Worm (Caenorhabditis elegans) whole organism, L2 larva: ENCODE measurements around the gene pepm-1.

Source experiments
- C34F6.9 ChIP-seq: fragments of 150-350 bp; optimal IDR thresholded peaks from 2 replicates; lab custom pipeline; 2014; ENCODE audit warnings: missing biosample characterization, missing genetic modification characterization
- F13H6.1 ChIP-seq: sonication (generic microtip); optimal IDR thresholded peaks from 2 replicates; lab custom pipeline; 2016; ENCODE audit warnings: missing genetic modification characterization, missing compliant biosample characterization
- R02D3.7 ChIP-seq: fragments of 150-350 bp; optimal IDR thresholded peaks from 2 replicates; lab custom pipeline; 2014; ENCODE audit warnings: missing biosample characterization, missing genetic modification characterization
- Y55F3AM.14 ChIP-seq: fragments of 200-800 bp; sonication (Bioruptor generic); optimal IDR thresholded peaks from 2 replicates; lab custom pipeline; 2018; ENCODE audit warnings: mild to moderate bottlenecking, missing genetic modification characterization, missing compliant biosample characterization
- ZK546.5 ChIP-seq: sonication (generic microtip); optimal IDR thresholded peaks from 2 replicates; lab custom pipeline; 2017; ENCODE audit warnings: missing biosample characterization, missing genetic modification characterization
- alr-1 ChIP-seq: fragments of 150-350 bp; optimal IDR thresholded peaks from 2 replicates; lab custom pipeline; 2014; ENCODE audit warnings: missing biosample characterization, missing genetic modification characterization
- aly-2 ChIP-seq: fragments of 150-350 bp; optimal IDR thresholded peaks from 2 replicates; lab custom pipeline; 2014; ENCODE audit warnings: missing biosample characterization, missing genetic modification characterization
- ama-1 ChIP-seq: fragments of 150-350 bp; optimal IDR thresholded peaks from 2 replicates; lab custom pipeline; 2018; ENCODE audit warnings: inconsistent platforms
- blmp-1 ChIP-seq: sonication (generic microtip); optimal IDR thresholded peaks from 2 replicates; lab custom pipeline; 2017; ENCODE audit warnings: missing genetic modification characterization, mild to moderate bottlenecking, missing compliant biosample characterization, antibody characterized with exemption, moderate library complexity; ENCODE audit not compliant: insufficient read depth
- ceh-16 ChIP-seq: fragments of 150-350 bp; optimal IDR thresholded peaks from 2 replicates; lab custom pipeline; 2014; ENCODE audit warnings: missing biosample characterization, missing genetic modification characterization
- ceh-82 ChIP-seq: fragments of 150-350 bp; optimal IDR thresholded peaks from 2 replicates; lab custom pipeline; 2014; ENCODE audit warnings: missing biosample characterization, missing genetic modification characterization
- dmd-4 ChIP-seq: sonication (generic microtip); optimal IDR thresholded peaks from 2 replicates; lab custom pipeline; 2017; ENCODE audit warnings: missing biosample characterization, missing genetic modification characterization
- egl-27 ChIP-seq: sonication (generic microtip); optimal IDR thresholded peaks from 3 replicates; lab custom pipeline; 2017; ENCODE audit warnings: missing biosample characterization, missing genetic modification reagents, missing genetic modification characterization
- elt-3 ChIP-seq: sonication (generic microtip); optimal IDR thresholded peaks from 2 replicates; lab custom pipeline; 2017; ENCODE audit warnings: missing biosample characterization, missing genetic modification characterization
- fos-1 ChIP-seq: fragments of 150-350 bp; optimal IDR thresholded peaks from 2 replicates; lab custom pipeline; 2014; ENCODE audit warnings: missing biosample characterization, missing genetic modification characterization
- gmeb-1 ChIP-seq: fragments of 150-350 bp; optimal IDR thresholded peaks from 2 replicates; lab custom pipeline; 2014; ENCODE audit warnings: missing biosample characterization, missing genetic modification characterization
- lin-11 ChIP-seq: fragments of 150-350 bp; sonication (generic microtip); optimal IDR thresholded peaks from 2 replicates; lab custom pipeline; 2014; ENCODE audit warnings: missing biosample characterization, missing genetic modification characterization, inconsistent platforms, mixed read lengths
- lin-13 ChIP-seq: fragments of 150-350 bp; optimal IDR thresholded peaks from 2 replicates; lab custom pipeline; 2014; ENCODE audit warnings: missing biosample characterization, missing genetic modification reagents, missing genetic modification characterization
- lin-39 ChIP-seq: fragments of 150-350 bp; optimal IDR thresholded peaks from 2 replicates; lab custom pipeline; 2014; ENCODE audit warnings: missing biosample characterization, missing genetic modification reagents, missing genetic modification characterization
- lsy-2 ChIP-seq, 2 experiments: fragments of 150-350 bp in 1 of 2; sonication (generic microtip) in 1 of 2; optimal IDR thresholded peaks; 2 replicates each; lab custom pipeline; 2014 to 2017; ENCODE audit warnings: missing biosample characterization in 2 of 2, missing genetic modification characterization in 2 of 2
- mab-5 ChIP-seq: fragments of 150-350 bp; optimal IDR thresholded peaks from 2 replicates; lab custom pipeline; 2014; ENCODE audit warnings: missing biosample characterization, missing genetic modification characterization
- mbf-1 ChIP-seq: sonication (generic microtip); optimal IDR thresholded peaks from 2 replicates; lab custom pipeline; 2017; ENCODE audit warnings: missing biosample characterization, missing genetic modification characterization
- mdl-1 ChIP-seq, 2 experiments: fragments of 150-350 bp in 1 of 2; sonication (generic microtip) in 1 of 2; optimal IDR thresholded peaks; 2 replicates each; lab custom pipeline; 2017; ENCODE audit warnings: missing biosample characterization in 2 of 2, missing genetic modification characterization in 2 of 2
- nhr-12 ChIP-seq: fragments of 150-350 bp; optimal IDR thresholded peaks from 2 replicates; lab custom pipeline; 2014; ENCODE audit warnings: missing biosample characterization, missing genetic modification characterization
- nhr-129 ChIP-seq: fragments of 150-350 bp; optimal IDR thresholded peaks from 2 replicates; lab custom pipeline; 2014; ENCODE audit warnings: missing biosample characterization, missing genetic modification characterization
- nhr-23 ChIP-seq: fragments of 150-350 bp; optimal IDR thresholded peaks from 2 replicates; lab custom pipeline; 2014; ENCODE audit warnings: missing biosample characterization, missing genetic modification reagents, missing genetic modification characterization
- nhr-237 ChIP-seq: fragments of 150-350 bp; optimal IDR thresholded peaks from 2 replicates; lab custom pipeline; 2014; ENCODE audit warnings: missing biosample characterization, missing genetic modification characterization
- nhr-6 ChIP-seq: fragments of 150-350 bp; optimal IDR thresholded peaks from 2 replicates; lab custom pipeline; 2014; ENCODE audit warnings: missing biosample characterization, missing genetic modification characterization
- nhr-77 ChIP-seq: fragments of 150-350 bp; optimal IDR thresholded peaks from 2 replicates; lab custom pipeline; 2014; ENCODE audit warnings: missing biosample characterization, missing genetic modification characterization
- peb-1 ChIP-seq: fragments of 150-350 bp; optimal IDR thresholded peaks from 2 replicates; lab custom pipeline; 2014; ENCODE audit warnings: missing biosample characterization, missing genetic modification characterization
- sem-4 ChIP-seq: fragments of 150-350 bp; optimal IDR thresholded peaks from 2 replicates; lab custom pipeline; 2014; ENCODE audit warnings: missing biosample characterization, missing genetic modification reagents, missing genetic modification characterization
- skn-1 ChIP-seq: sonication (generic microtip); optimal IDR thresholded peaks from 2 replicates; lab custom pipeline; 2017; ENCODE audit warnings: missing biosample characterization, missing genetic modification characterization
- unc-39 ChIP-seq: fragments of 150-350 bp; optimal IDR thresholded peaks from 2 replicates; lab custom pipeline; 2014; ENCODE audit warnings: missing biosample characterization, missing genetic modification characterization
- unc-55 ChIP-seq: fragments of 150-350 bp; sonication (generic microtip); optimal IDR thresholded peaks from 3 replicates; lab custom pipeline; 2014; ENCODE audit warnings: missing biosample characterization, missing genetic modification reagents, missing genetic modification characterization
- unc-62 ChIP-seq: fragments of 150-350 bp; optimal IDR thresholded peaks from 2 replicates; lab custom pipeline; 2014; ENCODE audit warnings: missing biosample characterization, missing genetic modification reagents, missing genetic modification characterization
- zag-1 ChIP-seq: fragments of 150-350 bp; optimal IDR thresholded peaks from 2 replicates; lab custom pipeline; 2014; ENCODE audit warnings: missing biosample characterization, missing genetic modification characterization
- ztf-1 ChIP-seq: fragments of 200-800 bp; sonication (Bioruptor generic); conservative IDR thresholded peaks from 2 replicates; pipeline ENCODE4 v1.3.6; 2022; ENCODE audit warnings: missing genetic modification characterization, missing compliant biosample characterization
- ztf-11 ChIP-seq: sonication (generic microtip); optimal IDR thresholded peaks from 2 replicates; lab custom pipeline; 2017; ENCODE audit warnings: missing biosample characterization, missing genetic modification characterization
- ztf-4 ChIP-seq: fragments of 150-350 bp; optimal IDR thresholded peaks from 2 replicates; lab custom pipeline; 2014; ENCODE audit warnings: missing biosample characterization, missing genetic modification characterization

Gene pepm-1

DNA sequence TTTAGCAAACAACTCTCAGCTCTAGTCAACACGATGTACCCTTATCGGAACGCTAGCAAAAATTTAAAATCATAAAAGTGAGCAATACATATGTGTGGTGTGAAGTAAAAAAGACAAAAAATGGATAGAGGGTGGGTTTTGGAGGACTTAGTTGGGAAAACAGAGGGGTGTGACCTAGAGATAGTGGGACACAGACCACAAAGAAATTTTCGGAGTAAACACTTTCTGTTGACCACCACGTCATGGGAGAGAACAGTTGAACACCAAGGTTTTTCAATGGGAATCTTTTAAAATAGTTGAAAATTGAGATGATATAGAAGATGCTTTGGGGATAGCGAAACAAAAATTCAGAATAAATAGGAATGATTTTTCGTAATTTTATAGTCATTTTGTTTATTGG, 11.7 kb upstream of the pepm-1 start:
- peak; percentile 40 for TF ChIP-seq nhr-129 (tag; lab: Kevin White, UChicago)
- TF ChIP-seq skn-1 (tag; lab: Kevin White, UChicago) = no peak
- TF ChIP-seq C34F6.9 = peak; percentile 7
- TF ChIP-seq R02D3.7 (tag; lab: Kevin White, UChicago) = no peak
- TF ChIP-seq ama-1 (lab: Kevin White, UChicago) = no peak
- TF ChIP-seq unc-55 (GFP tag; lab: Kevin White, UChicago) = peak; percentile 19
- no peak for TF ChIP-seq lin-13 (GFP tag; lab: Kevin White, UChicago)
- no peak for TF ChIP-seq ztf-4 (tag; lab: Kevin White, UChicago)

- TF ChIP-seq mbf-1 (tag; lab: Kevin White, UChicago) (no peak), alr-1 (tag; lab: Kevin White, UChicago) (no peak), egl-27 (no peak), gmeb-1 (no peak), ztf-11 (tag; lab: Kevin White, UChicago) (no peak), lin-13 (GFP tag; lab: Kevin White, UChicago) (no peak)
Observed at ce11 chrV:14317621-14318020, 11.3 kb upstream of the pepm-1 start.

- TF ChIP-seq lin-13 (GFP tag; lab: Kevin White, UChicago) (no peak), ama-1 (lab: Kevin White, UChicago) (no peak), gmeb-1 (no peak), nhr-12 (no peak), ztf-1 (GFP tag; lab: Robert Waterston, UW) (no peak), unc-62 (GFP tag; lab: Kevin White, UChicago) (no peak), R02D3.7 (tag; lab: Kevin White, UChicago) (no peak), unc-39 (tag; lab: Kevin White, UChicago) (no peak), aly-2 (tag; lab: Kevin White, UChicago) (no peak), fos-1 (no peak), lsy-2 (tag; optimal IDR thresholded peaks at IDR 0.05; lab: Kevin White, UChicago) (no peak), lin-11 (tag; lab: Kevin White, UChicago) (no peak), nhr-77 (tag; lab: Kevin White, UChicago) (no peak), Y55F3AM.14 (GFP tag; lab: Kevin White, UChicago) (no peak), elt-3 (tag; lab: Kevin White, UChicago) (no peak), ceh-16 (tag; lab: Kevin White, UChicago) (no peak), dmd-4 (tag; lab: Kevin White, UChicago) (no peak), F13H6.1 (tag; lab: Kevin White, UChicago) (no peak)
Observed at ce11 chrV:14319101-14319781, 9.7 kb upstream of the pepm-1 start, which contains the start of gene F47B8.13. Gene F47B8.13 (minus strand): TSS chrV:14319731.

DNA sequence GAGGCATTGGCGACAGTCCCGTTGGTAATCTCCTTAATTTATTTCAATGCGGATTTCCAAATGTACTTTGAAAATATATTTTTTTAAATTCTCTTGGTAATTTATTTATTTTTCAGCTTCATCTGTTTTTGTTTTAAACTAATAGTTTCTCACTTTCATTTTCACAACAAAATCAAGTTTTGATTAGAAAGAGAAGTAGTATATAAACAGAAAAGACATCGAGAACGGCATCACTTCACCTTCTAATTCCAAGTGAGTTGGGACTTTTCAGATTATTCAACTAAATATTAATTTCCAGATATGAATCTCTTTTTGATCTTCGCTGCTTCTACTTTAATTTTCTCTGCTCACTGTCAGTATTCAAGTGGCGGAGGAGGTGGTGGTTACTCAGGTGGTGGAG, 8.7 kb upstream of the pepm-1 start, which contains the start of gene F47B8.14:
Gene F47B8.14, plus strand, starts transcription at position 301 of the 400 bp plus-strand sequence.
- TF ChIP-seq sem-4 (tag; lab: Kevin White, UChicago) (no peak), alr-1 (tag; lab: Kevin White, UChicago) (no peak)
- TF ChIP-seq, all 48 proteins: peak for 0

ce11 chrV:14320730-14321319, 8.1 kb upstream of the pepm-1 start:
- peak; percentile 11 for TF ChIP-seq Y55F3AM.14 (GFP tag; lab: Kevin White, UChicago)
- TF ChIP-seq nhr-6 (tag; lab: Kevin White, UChicago) = no peak

ce11 chrV:14322743-14323142, 6.2 kb upstream of the pepm-1 start, which contains the start of gene F47B8.3:
Gene F47B8.3 (minus strand): TSS chrV:14323003.
- TF ChIP-seq blmp-1 (tag; lab: Kevin White, UChicago) (no peak), nhr-23 (tag; lab: Kevin White, UChicago) (no peak), dmd-4 (tag; lab: Kevin White, UChicago) (no peak), nhr-77 (tag; lab: Kevin White, UChicago) (no peak), mdl-1 (tag; optimal IDR thresholded peaks at IDR 0.05; lab: Kevin White, UChicago) (no peak), nhr-237 (no peak), F13H6.1 (tag; lab: Kevin White, UChicago) (peak; percentile 15), C34F6.9 (peak; percentile 83), Y55F3AM.14 (GFP tag; lab: Kevin White, UChicago) (no peak), elt-3 (tag; lab: Kevin White, UChicago) (no peak), alr-1 (tag; lab: Kevin White, UChicago) (no peak), skn-1 (tag; lab: Kevin White, UChicago) (no peak), ZK546.5 (tag; lab: Kevin White, UChicago) (no peak), lsy-2 (tag; optimal IDR thresholded peaks at IDR 0.05; lab: Kevin White, UChicago) (peak in 1 of 2 experiments; percentile 62), mab-5 (tag; lab: Kevin White, UChicago) (no peak), ceh-16 (tag; lab: Kevin White, UChicago) (no peak), zag-1 (no peak), unc-55 (GFP tag; lab: Kevin White, UChicago) (peak; percentile 62), egl-27 (no peak), ceh-82 (tag; lab: Kevin White, UChicago) (no peak), mbf-1 (tag; lab: Kevin White, UChicago) (no peak), ztf-11 (tag; lab: Kevin White, UChicago) (no peak), peb-1 (no peak), ztf-1 (GFP tag; lab: Robert Waterston, UW) (no peak), lin-39 (tag; lab: Kevin White, UChicago) (no peak), ama-1 (lab: Kevin White, UChicago) (peak; percentile 59)
